Worm (Caenorhabditis elegans): ENCODE data around the gene T23F6.5.

Gene T23F6.5

DNA sequence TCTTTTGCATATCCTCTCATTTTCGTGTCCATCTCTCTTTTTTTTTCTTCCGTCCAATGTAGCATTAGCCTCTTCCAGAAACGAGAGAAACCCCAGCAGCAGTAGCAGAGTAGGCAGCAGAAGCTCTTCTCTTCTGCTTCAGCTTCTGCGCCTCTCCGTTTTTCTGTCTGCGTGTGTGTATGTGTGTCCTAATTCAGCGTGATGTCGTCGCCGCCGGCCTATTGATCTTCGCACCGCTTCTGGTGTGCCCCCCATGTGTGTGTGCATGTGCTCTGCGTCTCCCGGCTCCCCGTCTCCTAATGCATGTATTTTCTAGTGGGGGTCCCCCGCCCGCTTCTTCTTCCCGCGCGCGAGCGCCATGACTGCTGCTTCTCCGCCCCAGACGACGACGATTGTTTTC lies 30.1 kb upstream of the T23F6.5 start (continued):
- TF ChIP-seq hpl-2 (GFP tag; optimal IDR thresholded peaks at IDR 0.05), result no peak
- TF ChIP-seq nhr-77 (tag; optimal IDR thresholded peaks at IDR 0.05), result no peak
- TF ChIP-seq C34B4.2 (tag; optimal IDR thresholded peaks at IDR 0.05), result no peak
- no peak for TF ChIP-seq unc-98 (GFP tag; IDR thresholded peaks at IDR 0.05)
- TF ChIP-seq ztf-11 (tag; optimal IDR thresholded peaks at IDR 0.05), result no peak
- no peak for TF ChIP-seq lin-39 (tag; optimal IDR thresholded peaks at IDR 0.05)
- no peak for TF ChIP-seq ces-1 (GFP tag; optimal IDR thresholded peaks at IDR 0.05)
- TF ChIP-seq zag-1 (tag; optimal IDR thresholded peaks at IDR 0.05), result peak; percentile 18
- peak; percentile 68 for TF ChIP-seq fkh-10 (GFP tag; optimal IDR thresholded peaks at IDR 0.05)
- no peak for TF ChIP-seq nhr-20 (tag; optimal IDR thresholded peaks at IDR 0.05)
- no peak for TF ChIP-seq ets-5 (GFP tag; IDR thresholded peaks at IDR 0.05)
- no peak for TF ChIP-seq unc-30 (tag; optimal IDR thresholded peaks at IDR 0.05)
- TF ChIP-seq skn-1 (tag; optimal IDR thresholded peaks at IDR 0.05), result no peak
- TF ChIP-seq elt-2 (tag; optimal IDR thresholded peaks at IDR 0.05), result no peak
- TF ChIP-seq C04F5.9 (tag; optimal IDR thresholded peaks at IDR 0.05), result no peak
- TF ChIP-seq nhr-47 (tag; optimal IDR thresholded peaks at IDR 0.05), result peak; percentile 78
- peak in 1 of 2 experiments; percentile 48 for TF ChIP-seq lin-35 (GFP tag; optimal IDR thresholded peaks at IDR 0.05)
- peak; percentile 61 for TF ChIP-seq swsn-7 (tag; optimal IDR thresholded peaks at IDR 0.05)
- TF ChIP-seq C16A3.4 (tag; optimal IDR thresholded peaks at IDR 0.05), result no peak
- TF ChIP-seq tlp-1 (tag; optimal IDR thresholded peaks at IDR 0.05), result no peak
- no peak for TF ChIP-seq nhr-85 (tag)
- TF ChIP-seq nhr-12 (tag; optimal IDR thresholded peaks at IDR 0.05), result no peak
- no peak for TF ChIP-seq alr-1 (tag; optimal IDR thresholded peaks at IDR 0.05; ENCODE audit: borderline replicate concordance)
- TF ChIP-seq nhr-237 (tag; optimal IDR thresholded peaks at IDR 0.05), result no peak
- no peak for TF ChIP-seq ama-1 (optimal IDR thresholded peaks at IDR 0.05)
- peak; percentile 45 to 56 for TF ChIP-seq efl-1 (optimal IDR thresholded peaks at IDR 0.05)
- TF ChIP-seq efl-1 (GFP tag; optimal IDR thresholded peaks at IDR 0.05 in 1 of 2), result peak; percentile 2 to 29
- peak; percentile 36 for TF ChIP-seq jun-1 (tag; optimal IDR thresholded peaks at IDR 0.05)
- no peak for TF ChIP-seq ceh-63 (GFP tag; optimal IDR thresholded peaks at IDR 0.05)
- peak; percentile 19; the same call in 1 of the 2 replicates for TF ChIP-seq ceh-88 (GFP tag; IDR thresholded peaks at IDR 0.05)
- TF ChIP-seq efl-3 (GFP tag; optimal IDR thresholded peaks at IDR 0.05), result no peak
- TF ChIP-seq xbp-1 (tag; optimal IDR thresholded peaks at IDR 0.05), result peak; percentile 29
- no peak for TF ChIP-seq pqm-1 (tag; optimal IDR thresholded peaks at IDR 0.05)
- no peak for TF ChIP-seq lin-13 (GFP tag; optimal IDR thresholded peaks at IDR 0.05)
- no peak for TF ChIP-seq nhr-84 (tag; optimal IDR thresholded peaks at IDR 0.05)
- TF ChIP-seq snu-23 (GFP tag; optimal IDR thresholded peaks at IDR 0.05), result peak; percentile 44
- peak in 1 of 3 experiments; percentile 3 for TF ChIP-seq dpl-1 (GFP tag; optimal IDR thresholded peaks at IDR 0.05)
- TF ChIP-seq nhr-76 (tag; optimal IDR thresholded peaks at IDR 0.05), result no peak
- TF ChIP-seq elt-3 (tag; optimal IDR thresholded peaks at IDR 0.05), result no peak
- peak; percentile 76 for TF ChIP-seq nhr-71 (tag; optimal IDR thresholded peaks at IDR 0.05)
- TF ChIP-seq pax-3 (tag; optimal IDR thresholded peaks at IDR 0.05), result peak; percentile 43
- TF ChIP-seq aha-1 (tag; optimal IDR thresholded peaks at IDR 0.05), result no peak
- no peak for TF ChIP-seq ceh-90 (tag; optimal IDR thresholded peaks at IDR 0.05)
- no peak for TF ChIP-seq sup-37 (GFP tag; optimal IDR thresholded peaks at IDR 0.05)
- 0 out of 2 replicates have a peak, but pooled peaks have one; percentile 19 for TF ChIP-seq mab-9 (GFP tag; IDR thresholded peaks at IDR 0.05)
- TF ChIP-seq unc-62 (GFP tag; optimal IDR thresholded peaks at IDR 0.05), result no peak
- no peak for TF ChIP-seq mep-1 (tag; optimal IDR thresholded peaks at IDR 0.05)
- no peak for TF ChIP-seq lir-3 (tag; optimal IDR thresholded peaks at IDR 0.05; ENCODE audit: poor library complexity)

All from whole organism, L1 larva.